Fruit fly (Drosophila melanogaster) whole organism, embryonic: Measurements from ENCODE around the gene Rai1.
A peak's percentile ranks its signal among the peaks of the same experiment; 100 is the strongest.

Experiments used
- Ada2b ChIP-seq: fragments of 200-800 bp; sonication (Bioruptor generic); IDR thresholded peaks from 2 replicates; pipeline ENCODE4 v1.3.6; 2022; ENCODE audit warnings: missing biosample characterization, missing genetic modification characterization
- Blimp-1 ChIP-seq: fragments of 200-800 bp; sonication (Bioruptor generic); optimal IDR thresholded peaks from 3 replicates; lab custom pipeline; 2018; ENCODE audit warnings: missing biosample characterization, missing genetic modification characterization, mild to moderate bottlenecking, moderate library complexity, missing genetic modification reagents
- CG10147 ChIP-seq: fragments of 200-800 bp; sonication (Bioruptor generic); optimal IDR thresholded peaks from 2 replicates; lab custom pipeline; 2019; ENCODE audit warnings: missing biosample characterization, mild to moderate bottlenecking, missing genetic modification characterization, moderate library complexity
- CG10543 ChIP-seq: fragments of 200-800 bp; sonication (Bioruptor generic); optimal IDR thresholded peaks from 3 replicates; lab custom pipeline; 2017; ENCODE audit warnings: missing biosample characterization, mild to moderate bottlenecking, missing genetic modification characterization, moderate library complexity
- CG10979 ChIP-seq: fragments of 200-800 bp; sonication (Bioruptor generic); optimal IDR thresholded peaks from 2 replicates; lab custom pipeline; 2018; ENCODE audit warnings: missing biosample characterization, mild to moderate bottlenecking, missing genetic modification characterization, moderate library complexity
- CG12744 ChIP-seq: fragments of 200-800 bp; sonication (Bioruptor generic); optimal IDR thresholded peaks from 2 replicates; lab custom pipeline; 2016; ENCODE audit warnings: missing biosample characterization, missing genetic modification characterization
- CG13296 ChIP-seq: fragments of 200-800 bp; sonication (Bioruptor generic); optimal IDR thresholded peaks from 3 replicates; lab custom pipeline; 2018; ENCODE audit warnings: missing biosample characterization, mild to moderate bottlenecking, missing genetic modification characterization
- CG13424 ChIP-seq: fragments of 200-800 bp; sonication (Bioruptor generic); optimal IDR thresholded peaks from 2 replicates; lab custom pipeline; 2019; ENCODE audit warnings: missing biosample characterization, mild to moderate bottlenecking, missing genetic modification characterization, moderate library complexity
- CG13894 ChIP-seq: fragments of 200-800 bp; sonication (Bioruptor generic); optimal IDR thresholded peaks from 3 replicates; lab custom pipeline; 2018; ENCODE audit warnings: missing biosample characterization, mild to moderate bottlenecking, missing genetic modification characterization, moderate library complexity
- CG15011 ChIP-seq: fragments of 200-800 bp; sonication (Bioruptor generic); optimal IDR thresholded peaks from 3 replicates; lab custom pipeline; 2018; ENCODE audit warnings: missing biosample characterization, mild to moderate bottlenecking, missing genetic modification characterization
- CG15269 ChIP-seq: fragments of 200-800 bp; sonication (Bioruptor generic); optimal IDR thresholded peaks from 2 replicates; lab custom pipeline; 2018; ENCODE audit warnings: missing biosample characterization, mild to moderate bottlenecking, missing genetic modification characterization, moderate library complexity
- CG16779 ChIP-seq: fragments of 200-800 bp; sonication (Bioruptor generic); IDR thresholded peaks from 2 replicates; pipeline ENCODE4 v1.3.6; 2022; ENCODE audit warnings: missing biosample characterization, missing genetic modification characterization
- CG17385 ChIP-seq: fragments of 200-800 bp; sonication (Bioruptor generic); optimal IDR thresholded peaks from 3 replicates; lab custom pipeline; 2018; ENCODE audit warnings: missing biosample characterization, mild to moderate bottlenecking, missing genetic modification characterization
- CG17568 ChIP-seq: fragments of 200-800 bp; sonication (Bioruptor generic); optimal IDR thresholded peaks from 2 replicates; lab custom pipeline; 2018; ENCODE audit warnings: missing biosample characterization, mild to moderate bottlenecking, missing genetic modification characterization, moderate library complexity
- CG18599 ChIP-seq: fragments of 200-800 bp; sonication (Bioruptor generic); optimal IDR thresholded peaks from 3 replicates; lab custom pipeline; 2017; ENCODE audit warnings: missing biosample characterization, missing genetic modification characterization, mild to moderate bottlenecking, moderate library complexity, missing genetic modification reagents
- CG18619 ChIP-seq: fragments of 200-800 bp; sonication (Bioruptor generic); optimal IDR thresholded peaks from 3 replicates; lab custom pipeline; 2017; ENCODE audit warnings: missing biosample characterization, mild to moderate bottlenecking, missing genetic modification characterization
- CG2202 ChIP-seq: fragments of 200-800 bp; sonication (Bioruptor generic); optimal IDR thresholded peaks from 2 replicates; lab custom pipeline; 2018; ENCODE audit warnings: missing biosample characterization, mild to moderate bottlenecking, missing genetic modification characterization
- CG30431 ChIP-seq: fragments of 200-800 bp; sonication (Bioruptor generic); optimal IDR thresholded peaks from 2 replicates; lab custom pipeline; 2017; ENCODE audit warnings: missing biosample characterization, missing genetic modification characterization
- CG7786 ChIP-seq: fragments of 200-800 bp; sonication (Bioruptor generic); optimal IDR thresholded peaks from 2 replicates; lab custom pipeline; 2016; ENCODE audit warnings: missing biosample characterization, missing genetic modification characterization
- CG8281 ChIP-seq: fragments of 200-800 bp; sonication (Bioruptor generic); optimal IDR thresholded peaks from 2 replicates; lab custom pipeline; 2018; ENCODE audit warnings: missing biosample characterization, mild to moderate bottlenecking, missing genetic modification characterization, moderate library complexity
- CG8359 ChIP-seq: fragments of 200-800 bp; sonication (Bioruptor generic); optimal IDR thresholded peaks from 2 replicates; lab custom pipeline; 2017; ENCODE audit warnings: missing biosample characterization, mild to moderate bottlenecking, missing genetic modification characterization, borderline replicate concordance
- CG8765 ChIP-seq: fragments of 200-800 bp; sonication (Bioruptor generic); IDR thresholded peaks from 2 replicates; pipeline ENCODE4 v1.3.6; 2022; ENCODE audit warnings: missing biosample characterization, missing genetic modification characterization
- CG8924 ChIP-seq: fragments of 200-800 bp; optimal IDR thresholded peaks from 3 replicates; lab custom pipeline; 2019; ENCODE audit warnings: missing biosample characterization, mild to moderate bottlenecking, missing genetic modification characterization, moderate library complexity
- CG9215 ChIP-seq: fragments of 200-800 bp; sonication (Bioruptor generic); IDR thresholded peaks from 2 replicates; pipeline ENCODE4 v1.3.6; 2022; ENCODE audit warnings: missing biosample characterization, missing genetic modification characterization
- CG9817 ChIP-seq: fragments of 200-800 bp; sonication (Bioruptor generic); optimal IDR thresholded peaks from 2 replicates; lab custom pipeline; 2018; ENCODE audit warnings: missing biosample characterization, mild to moderate bottlenecking, missing genetic modification characterization, moderate library complexity
- Ets97D ChIP-seq: fragments of 200-800 bp; sonication (Bioruptor generic); optimal IDR thresholded peaks from 3 replicates; lab custom pipeline; 2016; ENCODE audit warnings: missing biosample characterization, missing genetic modification characterization
- Hmr ChIP-seq: fragments of 200-800 bp; sonication (Bioruptor generic); optimal IDR thresholded peaks from 3 replicates; lab custom pipeline; 2017; ENCODE audit warnings: mild to moderate bottlenecking, missing biosample characterization, missing genetic modification reagents, missing genetic modification characterization
- Lpt ChIP-seq: fragments of >200 bp; optimal IDR thresholded peaks from 2 replicates; lab custom pipeline; 2018; ENCODE audit warnings: missing biosample characterization, missing genetic modification characterization
- Meics ChIP-seq: fragments of 200-800 bp; sonication (Bioruptor generic); optimal IDR thresholded peaks from 2 replicates; lab custom pipeline; 2017; ENCODE audit warnings: missing biosample characterization, mild to moderate bottlenecking, missing genetic modification characterization
- NFAT ChIP-seq: fragments of 200-800 bp; sonication (Bioruptor generic); IDR thresholded peaks from 2 replicates; pipeline ENCODE4 v1.3.6; 2022; ENCODE audit warnings: missing biosample characterization, missing genetic modification characterization
- Nf-YC ChIP-seq: fragments of 200-800 bp; optimal IDR thresholded peaks from 3 replicates; lab custom pipeline; 2019; ENCODE audit warnings: missing biosample characterization, mild to moderate bottlenecking, missing genetic modification characterization, moderate library complexity
- Pdp1 ChIP-seq, 2 experiments: fragments of 200-800 bp; sonication (Bioruptor generic); optimal IDR thresholded peaks; 3 replicates each; lab custom pipeline; 2016; ENCODE audit warnings: missing biosample characterization in 2 of 2, missing genetic modification characterization in 2 of 2, mild to moderate bottlenecking in 1 of 2, moderate library complexity in 1 of 2
- Xrp1 ChIP-seq: fragments of 200-800 bp; sonication (Bioruptor generic); IDR thresholded peaks from 2 replicates; pipeline ENCODE4 v1.3.6; 2022; ENCODE audit warnings: missing biosample characterization, missing genetic modification characterization
- ara ChIP-seq: fragments of 200-800 bp; sonication (Bioruptor generic); IDR thresholded peaks from 2 replicates; pipeline ENCODE4 v1.3.6; 2022; ENCODE audit warnings: missing biosample characterization, missing genetic modification characterization
- caup ChIP-seq: fragments of 200-800 bp; sonication (Bioruptor generic); optimal IDR thresholded peaks from 3 replicates; lab custom pipeline; 2017; ENCODE audit warnings: missing biosample characterization, mild to moderate bottlenecking, missing genetic modification characterization, moderate library complexity; ENCODE audit not compliant: severe bottlenecking
- dysf ChIP-seq: fragments of 200-800 bp; sonication (Bioruptor generic); IDR thresholded peaks from 3 replicates; pipeline ENCODE4 v1.3.6; 2022; ENCODE audit warnings: missing biosample characterization, missing genetic modification characterization
- gro ChIP-seq: fragments of 200-800 bp; sonication (Bioruptor generic); optimal IDR thresholded peaks from 2 replicates; lab custom pipeline; 2016; ENCODE audit warnings: missing biosample characterization, missing genetic modification characterization
- gsb ChIP-seq: fragments of 200-800 bp; sonication (Bioruptor generic); IDR thresholded peaks from 2 replicates; pipeline ENCODE4 v1.3.6; 2022; ENCODE audit warnings: missing biosample characterization, missing genetic modification characterization
- lmd ChIP-seq: fragments of 200-800 bp; sonication (Bioruptor generic); IDR thresholded peaks from 2 replicates; pipeline ENCODE4 v1.3.6; 2022; ENCODE audit warnings: missing biosample characterization, missing genetic modification characterization
- lola ChIP-seq, 3 experiments: fragments of >200 bp in 2 of 3; fragments of 200-800 bp in 1 of 3; sonication (Bioruptor generic) in 1 of 3; optimal IDR thresholded peaks; 2 replicates each; lab custom pipeline; 2017 to 2019; ENCODE audit warnings: missing biosample characterization in 3 of 3, missing genetic modification characterization in 3 of 3, mild to moderate bottlenecking in 1 of 3, moderate library complexity in 1 of 3
- p53 ChIP-seq: fragments of 200-800 bp; sonication (Bioruptor generic); optimal IDR thresholded peaks from 2 replicates; lab custom pipeline; 2016; ENCODE audit warnings: missing biosample characterization, missing genetic modification characterization
- prd ChIP-seq, 3 experiments: fragments of >200 bp in 2 of 3; fragments of 200-800 bp in 1 of 3; sonication (Bioruptor generic) in 1 of 3; optimal IDR thresholded peaks in 2 of 3; IDR thresholded peaks in 1 of 3; 2 replicates in 2 of 3; 3 replicates in 1 of 3; pipeline versions ENCODE4 v1.3.6 to Lab custom; 2017 to 2022; ENCODE audit warnings: missing biosample characterization in 1 of 3, missing genetic modification characterization in 1 of 3
- pum ChIP-seq: fragments of 200-800 bp; sonication (Bioruptor generic); optimal IDR thresholded peaks from 2 replicates; lab custom pipeline; 2016; ENCODE audit warnings: missing biosample characterization, missing genetic modification characterization
- ro ChIP-seq: fragments of 200-800 bp; sonication (Bioruptor generic); IDR thresholded peaks from 2 replicates; pipeline ENCODE4 v1.3.6; 2022; ENCODE audit warnings: missing biosample characterization, missing genetic modification characterization
- scrt ChIP-seq: fragments of 200-800 bp; sonication (Bioruptor generic); optimal IDR thresholded peaks from 2 replicates; lab custom pipeline; 2018; ENCODE audit warnings: missing biosample characterization, mild to moderate bottlenecking, missing genetic modification characterization, moderate library complexity
- stc ChIP-seq: fragments of 200-800 bp; sonication (Bioruptor generic); IDR thresholded peaks from 2 replicates; pipeline ENCODE4 v1.3.6; 2022; ENCODE audit warnings: missing biosample characterization, missing genetic modification characterization
- tgo ChIP-seq: fragments of 200-800 bp; sonication (Bioruptor generic); IDR thresholded peaks from 3 replicates; pipeline ENCODE4 v1.3.6; 2022; ENCODE audit warnings: missing biosample characterization, missing genetic modification characterization
- twi ChIP-seq: fragments of 200-800 bp; optimal IDR thresholded peaks from 2 replicates; lab custom pipeline; 2019; ENCODE audit warnings: missing biosample characterization, mild to moderate bottlenecking, missing genetic modification characterization, moderate library complexity

Gene Rai1

DNA sequence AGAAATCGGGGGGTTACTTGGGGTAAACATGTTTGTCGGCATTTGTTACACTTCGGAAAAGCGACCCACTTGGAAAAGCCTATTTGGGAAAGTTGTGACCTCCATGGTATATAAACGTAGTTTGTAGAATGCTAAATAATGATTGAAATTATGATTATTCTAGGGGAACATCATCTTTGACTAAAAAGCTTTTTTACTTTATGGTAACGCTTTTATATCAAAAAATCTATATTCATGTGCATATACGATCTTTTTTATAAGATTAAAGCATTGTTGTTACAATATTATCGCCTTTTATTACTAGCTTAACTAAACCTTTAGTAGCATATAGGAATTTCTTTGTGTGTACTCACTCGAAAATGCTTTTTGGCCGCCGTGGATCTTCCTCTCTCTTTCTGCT, 31.1 kb upstream of the Rai1 start (continued):
- TF ChIP-seq CG9215: peak; percentile 42; the same call in 1 of the 2 replicates
- TF ChIP-seq CG9817 (tag; lab: Kevin White, UChicago): peak; percentile 48
- peak; percentile 9 for TF ChIP-seq twi (tag; lab: Kevin White, UChicago)
- no peak for TF ChIP-seq prd (optimal IDR thresholded peaks at IDR 0.05; lab: Kevin White, UChicago)
- peak; percentile 50; the same call in 2 of the 3 replicates for TF ChIP-seq prd (GFP tag; IDR thresholded peaks at IDR 0.05; lab: Robert Waterston, UW)
- TF ChIP-seq CG12744 (GFP tag; lab: Kevin White, UChicago): no peak
- TF ChIP-seq CG17385 (GFP tag; lab: Kevin White, UChicago): peak; percentile 46
- TF ChIP-seq Meics (GFP tag; lab: Kevin White, UChicago): peak; percentile 12
- TF ChIP-seq Hmr: peak; percentile 45
- peak; percentile 29 for TF ChIP-seq CG10979
- peak; percentile 56 for TF ChIP-seq tgo (GFP tag; lab: Robert Waterston, UW)
- TF ChIP-seq CG17568 (GFP tag; lab: Kevin White, UChicago): peak; percentile 5
- peak; percentile 60 for TF ChIP-seq CG15269 (tag; lab: Kevin White, UChicago)
- peak; percentile 41 for TF ChIP-seq lmd (GFP tag; lab: Robert Waterston, UW)
- peak; percentile 42 for TF ChIP-seq CG18619 (GFP tag; lab: Kevin White, UChicago)
- no peak for TF ChIP-seq p53 (GFP tag; lab: Kevin White, UChicago)
- TF ChIP-seq CG13296 (GFP tag; lab: Kevin White, UChicago): no peak
- peak; percentile 60 for TF ChIP-seq CG13424 (tag; lab: Kevin White, UChicago)
- peak; percentile 29 for TF ChIP-seq CG10543 (GFP tag; lab: Kevin White, UChicago)
- no peak for TF ChIP-seq Lpt
- no peak for TF ChIP-seq caup (GFP tag; lab: Kevin White, UChicago)
- TF ChIP-seq pum: peak; percentile 9
- TF ChIP-seq CG18599 (GFP tag; lab: Kevin White, UChicago): peak; percentile 13
- 0 out of 2 replicates have a peak, but pooled peaks have one; percentile 47 for TF ChIP-seq stc (GFP tag; lab: Robert Waterston, UW)
- peak in 1 of 3 experiments; percentile 28 for TF ChIP-seq lola (GFP tag; optimal IDR thresholded peaks at IDR 0.05; lab: Kevin White, UChicago)
- TF ChIP-seq, all 482 proteins: peak for 133

DNA sequence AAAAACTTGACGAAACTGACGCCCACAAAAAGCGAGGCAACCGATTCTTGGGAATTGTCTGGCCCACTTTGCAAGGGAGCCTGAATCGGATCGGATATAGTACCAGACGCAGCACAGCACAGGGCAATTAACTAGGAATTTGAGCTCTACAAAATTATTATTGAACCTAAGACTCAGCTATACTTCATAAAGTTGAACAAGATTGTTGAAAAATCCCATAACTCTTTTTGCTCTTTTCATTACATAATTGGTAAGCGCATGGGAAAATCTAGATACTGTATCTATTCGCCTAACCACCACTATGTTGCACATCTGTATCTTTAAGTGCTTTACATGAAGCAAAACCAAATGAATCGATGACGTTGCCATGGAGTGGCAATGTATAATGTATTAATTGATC, 30.0 kb upstream of the Rai1 start:
- TF ChIP-seq gro (GFP tag; lab: Kevin White, UChicago) (no peak), Ets97D (GFP tag; lab: Kevin White, UChicago) (peak; percentile 27), ara (GFP tag; lab: Robert Waterston, UW) (peak; percentile 70), Pdp1 (GFP tag; optimal IDR thresholded peaks at IDR 0.05; lab: Kevin White, UChicago) (peak; percentile 63 to 89), CG8281 (tag; lab: Kevin White, UChicago) (peak; percentile 63), CG13894 (tag; lab: Kevin White, UChicago) (no peak), CG10543 (GFP tag; lab: Kevin White, UChicago) (peak; percentile 14), dysf (GFP tag; lab: Robert Waterston, UW) (peak; percentile 81), CG8359 (GFP tag; lab: Kevin White, UChicago) (peak; percentile 25), Xrp1 (GFP tag; lab: Robert Waterston, UW) (peak; percentile 84), CG8924 (tag; lab: Kevin White, UChicago) (peak; percentile 75), CG2202 (peak; percentile 57), scrt (GFP tag; lab: Kevin White, UChicago) (peak; percentile 30), ro (GFP tag; lab: Robert Waterston, UW) (no peak), Blimp-1 (peak; percentile 81), CG30431 (GFP tag; lab: Kevin White, UChicago) (peak; percentile 64), CG7786 (peak; percentile 53), Ada2b (GFP tag; lab: Robert Waterston, UW) (peak; percentile 75), CG16779 (no peak), CG15011 (GFP tag; lab: Kevin White, UChicago) (peak; percentile 47), NFAT (GFP tag; lab: Robert Waterston, UW) (0 out of 2 replicates have a peak, but pooled peaks have one; percentile 15), gsb (GFP tag; lab: Robert Waterston, UW) (no peak), CG17568 (GFP tag; lab: Kevin White, UChicago) (peak; percentile 49), CG10147 (GFP tag; lab: Kevin White, UChicago) (peak; percentile 34), CG8765 (GFP tag; lab: Robert Waterston, UW) (peak; percentile 34; the same call in 1 of the 2 replicates), Nf-YC (tag; lab: Kevin White, UChicago) (peak; percentile 31)
